Fruit fly (Drosophila melanogaster): ENCODE results near the gene Ir64a.

dm6 chr3L:5352684-5353322, 29.8 kb downstream of the Ir64a start:
- no peak for TF ChIP-seq CG8478 (optimal IDR thresholded peaks at IDR 0.05)
- TF ChIP-seq CTCF (optimal IDR thresholded peaks at IDR 0.05), result no peak

Measured in S2 (cell line).